Fruit fly (Drosophila melanogaster) whole organism, embryonic: ENCODE data around the gene CG10970.

Source experiments
- B-H2 ChIP-seq: fragments of 200-800 bp; sonication (Bioruptor generic); optimal IDR thresholded peaks from 2 replicates; lab custom pipeline; 2018; ENCODE audit warnings: missing biosample characterization, mild to moderate bottlenecking, missing genetic modification characterization
- Bteb2 ChIP-seq: fragments of 200-800 bp; sonication (Bioruptor generic); optimal IDR thresholded peaks from 2 replicates; lab custom pipeline; 2016; ENCODE audit warnings: missing biosample characterization, missing genetic modification characterization
- CG10366 ChIP-seq: fragments of 200-800 bp; sonication (Bioruptor generic); IDR thresholded peaks from 2 replicates; pipeline ENCODE4 v1.3.6; 2022; ENCODE audit warnings: missing biosample characterization, missing genetic modification characterization
- CG10543 ChIP-seq: fragments of 200-800 bp; sonication (Bioruptor generic); optimal IDR thresholded peaks from 3 replicates; lab custom pipeline; 2017; ENCODE audit warnings: missing biosample characterization, mild to moderate bottlenecking, missing genetic modification characterization, moderate library complexity
- CG11398 ChIP-seq: fragments of 200-800 bp; sonication (Bioruptor generic); optimal IDR thresholded peaks from 2 replicates; lab custom pipeline; 2016; ENCODE audit warnings: missing biosample characterization, missing genetic modification characterization
- CG11696 ChIP-seq: fragments of 200-800 bp; sonication (Bioruptor generic); IDR thresholded peaks from 2 replicates; pipeline ENCODE4 v1.3.6; 2022; ENCODE audit warnings: missing biosample characterization, missing genetic modification characterization
- CG13296 ChIP-seq: fragments of 200-800 bp; sonication (Bioruptor generic); optimal IDR thresholded peaks from 3 replicates; lab custom pipeline; 2018; ENCODE audit warnings: missing biosample characterization, mild to moderate bottlenecking, missing genetic modification characterization
- CG15514 ChIP-seq: fragments of 200-800 bp; sonication (Bioruptor generic); optimal IDR thresholded peaks from 3 replicates; lab custom pipeline; 2017; ENCODE audit warnings: missing biosample characterization, missing genetic modification characterization, mild to moderate bottlenecking, moderate library complexity, missing genetic modification reagents
- CG17361 ChIP-seq: fragments of 200-800 bp; sonication (Bioruptor generic); IDR thresholded peaks from 3 replicates; pipeline ENCODE4 v1.3.6; 2022; ENCODE audit warnings: missing biosample characterization, missing genetic modification characterization
- CG18011 ChIP-seq: fragments of 200-800 bp; sonication (Bioruptor generic); optimal IDR thresholded peaks from 2 replicates; lab custom pipeline; 2017; ENCODE audit warnings: missing biosample characterization, missing genetic modification characterization, mild to moderate bottlenecking, moderate library complexity, missing genotype
- CG18476 ChIP-seq: fragments of 200-800 bp; sonication (Bioruptor generic); optimal IDR thresholded peaks from 2 replicates; lab custom pipeline; 2016; ENCODE audit warnings: missing biosample characterization, mild to moderate bottlenecking, missing genetic modification characterization
- CG30431 ChIP-seq: fragments of 200-800 bp; sonication (Bioruptor generic); optimal IDR thresholded peaks from 2 replicates; lab custom pipeline; 2017; ENCODE audit warnings: missing biosample characterization, missing genetic modification characterization
- CG34376 ChIP-seq: fragments of 200-800 bp; sonication (Bioruptor generic); optimal IDR thresholded peaks from 2 replicates; lab custom pipeline; 2018; ENCODE audit warnings: missing biosample characterization, mild to moderate bottlenecking, missing genetic modification characterization
- CG4820 ChIP-seq: fragments of 200-800 bp; sonication (Bioruptor generic); optimal IDR thresholded peaks from 3 replicates; lab custom pipeline; 2016; ENCODE audit warnings: missing biosample characterization, missing genetic modification characterization
- CG5180 ChIP-seq: fragments of 200-800 bp; sonication (Bioruptor generic); optimal IDR thresholded peaks from 3 replicates; lab custom pipeline; 2017; ENCODE audit warnings: missing biosample characterization, missing genetic modification characterization, mild to moderate bottlenecking, moderate library complexity, missing genetic modification reagents
- CG6813 ChIP-seq: fragments of 200-800 bp; sonication (Bioruptor generic); optimal IDR thresholded peaks from 2 replicates; lab custom pipeline; 2017; ENCODE audit warnings: missing biosample characterization, missing genetic modification characterization, mild to moderate bottlenecking, moderate library complexity, missing genetic modification reagents
- CG8290 ChIP-seq, 3 experiments: fragments of 200-800 bp; sonication (Bioruptor generic); optimal IDR thresholded peaks; 2 replicates each; lab custom pipeline; 2016 to 2019; ENCODE audit warnings: missing biosample characterization in 3 of 3, missing genetic modification characterization in 3 of 3, mild to moderate bottlenecking in 2 of 3, moderate library complexity in 1 of 3
- CG8924 ChIP-seq: fragments of 200-800 bp; optimal IDR thresholded peaks from 3 replicates; lab custom pipeline; 2019; ENCODE audit warnings: missing biosample characterization, mild to moderate bottlenecking, missing genetic modification characterization, moderate library complexity
- CkIIα-i1 ChIP-seq: fragments of 200-800 bp; sonication (Bioruptor generic); IDR thresholded peaks from 2 replicates; pipeline ENCODE4 v1.3.6; 2022; ENCODE audit warnings: missing biosample characterization, missing genetic modification characterization
- Dad ChIP-seq: fragments of 200-800 bp; sonication (Bioruptor generic); optimal IDR thresholded peaks from 3 replicates; lab custom pipeline; 2016; ENCODE audit warnings: missing biosample characterization, missing genetic modification characterization
- Dref ChIP-seq: fragments of 200-800 bp; sonication (Bioruptor generic); IDR thresholded peaks from 2 replicates; pipeline ENCODE4 v1.3.6; 2022; ENCODE audit warnings: missing biosample characterization, missing genetic modification characterization
- ERR ChIP-seq: fragments of 200-800 bp; sonication (Bioruptor generic); optimal IDR thresholded peaks from 2 replicates; lab custom pipeline; 2016; ENCODE audit warnings: missing biosample characterization, missing genetic modification characterization
- Eip74EF ChIP-seq, 2 experiments: fragments of 200-800 bp in 1 of 2; fragments of >200 bp in 1 of 2; sonication (Bioruptor generic) in 1 of 2; optimal IDR thresholded peaks; 2 replicates each; lab custom pipeline; 2017 to 2019; ENCODE audit warnings: missing biosample characterization in 2 of 2, missing genetic modification characterization in 2 of 2, mild to moderate bottlenecking in 1 of 2, moderate library complexity in 1 of 2
- Gug ChIP-seq: fragments of 200-800 bp; sonication (Bioruptor generic); IDR thresholded peaks from 4 replicates; pipeline ENCODE4 v1.3.6; 2022; ENCODE audit warnings: missing biosample characterization, missing genetic modification characterization
- HLH3B ChIP-seq: fragments of 200-800 bp; sonication (Bioruptor generic); IDR thresholded peaks from 2 replicates; pipeline ENCODE4 v1.3.6; 2022; ENCODE audit warnings: missing biosample characterization, missing genetic modification characterization
- Hmr ChIP-seq: fragments of 200-800 bp; sonication (Bioruptor generic); optimal IDR thresholded peaks from 3 replicates; lab custom pipeline; 2017; ENCODE audit warnings: mild to moderate bottlenecking, missing biosample characterization, missing genetic modification reagents, missing genetic modification characterization
- Hr51 ChIP-seq, 2 experiments: fragments of 200-800 bp; sonication (Bioruptor generic); optimal IDR thresholded peaks; 2 replicates in 1 of 2; 3 replicates in 1 of 2; lab custom pipeline; 2016 to 2018; ENCODE audit warnings: missing biosample characterization in 2 of 2, missing genetic modification characterization in 2 of 2, mild to moderate bottlenecking in 1 of 2, moderate library complexity in 1 of 2
- Myb ChIP-seq: fragments of 200-800 bp; sonication (Bioruptor generic); optimal IDR thresholded peaks from 2 replicates; lab custom pipeline; 2016; ENCODE audit warnings: missing biosample characterization, missing genetic modification characterization
- Nf-YB ChIP-seq: fragments of 200-800 bp; sonication (Bioruptor generic); optimal IDR thresholded peaks from 3 replicates; lab custom pipeline; 2019; ENCODE audit warnings: missing biosample characterization, mild to moderate bottlenecking, missing genetic modification characterization, moderate library complexity
- Poxn ChIP-seq: fragments of 200-800 bp; sonication (Bioruptor generic); IDR thresholded peaks from 2 replicates; pipeline ENCODE4 v1.3.6; 2022; ENCODE audit warnings: missing biosample characterization, missing genetic modification characterization
- Ravus ChIP-seq: fragments of 200-800 bp; sonication (Bioruptor generic); IDR thresholded peaks from 2 replicates; pipeline ENCODE4 v1.3.6; 2022; ENCODE audit warnings: missing biosample characterization, missing genetic modification characterization
- Stat92E ChIP-seq, 3 experiments: fragments of >200 bp in 2 of 3; fragments of 200-800 bp in 1 of 3; sonication (Bioruptor generic) in 1 of 3; optimal IDR thresholded peaks; 2 replicates each; lab custom pipeline; 2017 to 2019; ENCODE audit warnings: missing biosample characterization in 3 of 3, missing genetic modification characterization in 3 of 3, mild to moderate bottlenecking in 1 of 3, moderate library complexity in 1 of 3
- Xrp1 ChIP-seq: fragments of 200-800 bp; sonication (Bioruptor generic); IDR thresholded peaks from 2 replicates; pipeline ENCODE4 v1.3.6; 2022; ENCODE audit warnings: missing biosample characterization, missing genetic modification characterization
- al ChIP-seq: fragments of 200-800 bp; sonication (Bioruptor generic); IDR thresholded peaks from 2 replicates; pipeline ENCODE4 v1.3.6; 2022; ENCODE audit warnings: missing biosample characterization, missing genetic modification characterization
- bbx ChIP-seq: fragments of 200-800 bp; sonication (Bioruptor generic); IDR thresholded peaks from 2 replicates; pipeline ENCODE4 v1.3.6; 2022; ENCODE audit warnings: missing biosample characterization, missing genetic modification characterization; ENCODE audit not compliant: partially characterized antibody
- ci ChIP-seq: fragments of 200-800 bp; sonication (Bioruptor generic); IDR thresholded peaks from 3 replicates; pipeline ENCODE4 v1.3.6; 2022; ENCODE audit warnings: missing biosample characterization, missing genetic modification characterization
- croc ChIP-seq: fragments of 200-800 bp; sonication (Bioruptor generic); conservative IDR thresholded peaks from 3 replicates; pipeline ENCODE4 v1.3.6; 2022; ENCODE audit warnings: missing biosample characterization, missing genetic modification characterization
- fd64A ChIP-seq: fragments of 200-800 bp; sonication (Bioruptor generic); optimal IDR thresholded peaks from 3 replicates; lab custom pipeline; 2018; ENCODE audit warnings: missing biosample characterization, mild to moderate bottlenecking, missing genetic modification characterization
- fru ChIP-seq: fragments of >200 bp; optimal IDR thresholded peaks from 2 replicates; lab custom pipeline; 2017
- inv ChIP-seq: fragments of 200-800 bp; sonication (Bioruptor generic); IDR thresholded peaks from 2 replicates; pipeline ENCODE4 v1.3.6; 2022; ENCODE audit warnings: missing biosample characterization, missing genetic modification characterization; ENCODE audit not compliant: partially characterized antibody
- kni ChIP-seq: fragments of 200-800 bp; sonication (Bioruptor generic); optimal IDR thresholded peaks from 3 replicates; lab custom pipeline; 2017; ENCODE audit warnings: mild to moderate bottlenecking, missing biosample characterization, missing genetic modification reagents, missing genetic modification characterization
- mirr ChIP-seq: fragments of 200-800 bp; sonication (Bioruptor generic); optimal IDR thresholded peaks from 3 replicates; lab custom pipeline; 2018; ENCODE audit warnings: missing biosample characterization, mild to moderate bottlenecking, missing genetic modification characterization
- p53 ChIP-seq: fragments of 200-800 bp; sonication (Bioruptor generic); optimal IDR thresholded peaks from 2 replicates; lab custom pipeline; 2016; ENCODE audit warnings: missing biosample characterization, missing genetic modification characterization
- pros ChIP-seq: fragments of 200-800 bp; sonication (Bioruptor generic); optimal IDR thresholded peaks from 3 replicates; lab custom pipeline; 2019; ENCODE audit warnings: missing biosample characterization, mild to moderate bottlenecking, missing genetic modification characterization, moderate library complexity
- ro ChIP-seq: fragments of 200-800 bp; sonication (Bioruptor generic); IDR thresholded peaks from 2 replicates; pipeline ENCODE4 v1.3.6; 2022; ENCODE audit warnings: missing biosample characterization, missing genetic modification characterization
- so ChIP-seq: fragments of 200-800 bp; sonication (Bioruptor generic); IDR thresholded peaks from 3 replicates; pipeline ENCODE4 v1.3.6; 2022; ENCODE audit warnings: missing biosample characterization, missing genetic modification characterization
- trh ChIP-seq: fragments of 200-800 bp; sonication (Bioruptor generic); optimal IDR thresholded peaks from 2 replicates; lab custom pipeline; 2016; ENCODE audit warnings: missing biosample characterization, missing genetic modification characterization
- twi ChIP-seq: fragments of 200-800 bp; optimal IDR thresholded peaks from 2 replicates; lab custom pipeline; 2019; ENCODE audit warnings: missing biosample characterization, mild to moderate bottlenecking, missing genetic modification characterization, moderate library complexity
- tx ChIP-seq: fragments of 200-800 bp; sonication (Bioruptor generic); optimal IDR thresholded peaks from 2 replicates; lab custom pipeline; 2016; ENCODE audit warnings: missing biosample characterization, missing genetic modification characterization
- unpg ChIP-seq: fragments of 200-800 bp; sonication (Bioruptor generic); optimal IDR thresholded peaks from 3 replicates; lab custom pipeline; 2018; ENCODE audit warnings: missing biosample characterization, mild to moderate bottlenecking, missing genetic modification characterization, moderate library complexity
- wor ChIP-seq: fragments of 200-800 bp; sonication (Bioruptor generic); IDR thresholded peaks from 2 replicates; pipeline ENCODE4 v1.3.6; 2022; ENCODE audit warnings: missing biosample characterization, missing genetic modification characterization

The CG10970 gene

DNA sequence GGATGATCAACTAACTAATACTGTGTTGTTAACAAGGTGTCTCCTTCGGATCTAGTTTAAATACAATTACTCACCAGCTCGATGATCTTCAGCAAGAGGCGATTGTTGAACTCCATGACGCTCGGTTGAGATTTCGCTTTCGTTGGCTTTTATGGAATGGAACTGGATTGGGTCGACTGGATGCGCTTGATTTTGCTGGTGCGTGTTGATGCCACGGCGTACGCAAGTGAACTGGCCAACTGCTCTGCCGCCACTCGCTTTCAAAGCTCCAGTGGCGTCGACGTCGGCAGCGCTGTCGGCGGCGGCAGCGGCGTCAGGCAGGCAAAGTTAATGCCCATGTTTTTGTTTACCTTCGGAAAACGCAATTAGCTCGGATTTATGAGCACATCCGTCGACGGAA is 7.1 kb upstream of the CG10970 start, which contains the start of gene CG44325 (continued):
- TF ChIP-seq CG8290 (GFP tag; optimal IDR thresholded peaks at IDR 0.05; lab: Kevin White, UChicago): no peak
- peak in 1 of 2 experiments; percentile 70 for TF ChIP-seq CG8290 (tag; optimal IDR thresholded peaks at IDR 0.05; lab: Kevin White, UChicago)
- no peak for TF ChIP-seq Poxn (GFP tag; lab: Robert Waterston, UW)
- no peak for TF ChIP-seq CG17361
- no peak for TF ChIP-seq inv (GFP tag; lab: Robert Waterston, UW)
- no peak for TF ChIP-seq p53 (GFP tag; lab: Kevin White, UChicago)
- peak; percentile 46 for TF ChIP-seq Hmr (GFP tag; lab: Kevin White, UChicago)
- no peak for TF ChIP-seq Dad (GFP tag; lab: Kevin White, UChicago)
- no peak for TF ChIP-seq fru (lab: Kevin White, UChicago)
- TF ChIP-seq tx (GFP tag; lab: Kevin White, UChicago): no peak
- no peak for TF ChIP-seq so
- TF ChIP-seq Xrp1: no peak
- TF ChIP-seq Ravus (GFP tag; lab: Robert Waterston, UW): no peak
- no peak for TF ChIP-seq twi (tag; lab: Kevin White, UChicago)
- no peak for TF ChIP-seq al
- TF ChIP-seq CG11696 (GFP tag; lab: Robert Waterston, UW): no peak
- peak; percentile 34 for TF ChIP-seq CG13296 (GFP tag; lab: Kevin White, UChicago)
- no peak for TF ChIP-seq Hr51 (GFP tag; optimal IDR thresholded peaks at IDR 0.05; lab: Kevin White, UChicago)
- TF ChIP-seq HLH3B (GFP tag; lab: Robert Waterston, UW): no peak
- peak; percentile 23 for TF ChIP-seq CG10543 (GFP tag; lab: Kevin White, UChicago)
- TF ChIP-seq trh (GFP tag; lab: Kevin White, UChicago): no peak
- TF ChIP-seq Dref (GFP tag; lab: Robert Waterston, UW): no peak
- peak; percentile 31 for TF ChIP-seq CG34376 (GFP tag; lab: Kevin White, UChicago)
- TF ChIP-seq kni: peak; percentile 19
- peak; percentile 8 for TF ChIP-seq CG18476
- TF ChIP-seq pros: no peak
- no peak for TF ChIP-seq Nf-YB
- TF ChIP-seq Stat92E (GFP tag; optimal IDR thresholded peaks at IDR 0.05; lab: Kevin White, UChicago): no peak
- TF ChIP-seq mirr: peak; percentile 41
- no peak for TF ChIP-seq unpg (GFP tag; lab: Kevin White, UChicago)
- peak; percentile 15 for TF ChIP-seq CG8924 (tag; lab: Kevin White, UChicago)
- TF ChIP-seq ERR (GFP tag; lab: Kevin White, UChicago): no peak
- no peak for TF ChIP-seq CkIIα-i1 (GFP tag; lab: Robert Waterston, UW)
- no peak for TF ChIP-seq ro (GFP tag; lab: Robert Waterston, UW)
- no peak for TF ChIP-seq CG6813 (GFP tag; lab: Kevin White, UChicago)
- TF ChIP-seq CG15514: peak; percentile 34
- TF ChIP-seq Eip74EF (GFP tag; optimal IDR thresholded peaks at IDR 0.05; lab: Kevin White, UChicago): no peak
- no peak for TF ChIP-seq B-H2 (GFP tag; lab: Kevin White, UChicago)
- peak; percentile 57; the same call in 2 of the 3 replicates for TF ChIP-seq ci (GFP tag; lab: Robert Waterston, UW)
- no peak for TF ChIP-seq CG4820
- no peak for TF ChIP-seq CG30431
- no peak for TF ChIP-seq CG5180 (GFP tag; lab: Kevin White, UChicago)
- no peak for TF ChIP-seq CG10366 (GFP tag; lab: Robert Waterston, UW)
- no peak for TF ChIP-seq fd64A (GFP tag; lab: Kevin White, UChicago)
- TF ChIP-seq CG11398 (GFP tag; lab: Kevin White, UChicago): peak; percentile 16
- TF ChIP-seq Gug: no peak
- TF ChIP-seq Bteb2 (GFP tag; lab: Kevin White, UChicago): no peak
- TF ChIP-seq CG18011 (GFP tag; lab: Kevin White, UChicago): no peak
- peak; percentile 37; the same call in 1 of the 2 replicates for TF ChIP-seq bbx (GFP tag; lab: Robert Waterston, UW)
- TF ChIP-seq Myb (GFP tag; lab: Kevin White, UChicago): no peak
- no peak for TF ChIP-seq wor (GFP tag; lab: Robert Waterston, UW)
- TF ChIP-seq croc (GFP tag; lab: Robert Waterston, UW): no peak
